Worm (Caenorhabditis elegans) whole organism, L1 larva: ENCODE results near the gene ZC239.4.

Source experiments
- C34B4.2 ChIP-seq: sonication (generic microtip); optimal IDR thresholded peaks from 2 replicates; lab custom pipeline; 2017; ENCODE audit warnings: mild to moderate bottlenecking, missing genetic modification characterization, missing compliant biosample characterization
- aha-1 ChIP-seq: fragments of 150-350 bp; optimal IDR thresholded peaks from 2 replicates; lab custom pipeline; 2014; ENCODE audit warnings: missing biosample characterization, missing genetic modification characterization
- alr-1 ChIP-seq: fragments of 200-800 bp; sonication (Bioruptor generic); optimal IDR thresholded peaks from 2 replicates; lab custom pipeline; 2018; ENCODE audit warnings: borderline replicate concordance, mild to moderate bottlenecking, missing genetic modification characterization, missing compliant biosample characterization
- aly-2 ChIP-seq: fragments of 150-350 bp; optimal IDR thresholded peaks from 2 replicates; lab custom pipeline; 2014; ENCODE audit warnings: missing biosample characterization, missing genetic modification characterization
- blmp-1 ChIP-seq: fragments of 150-350 bp; optimal IDR thresholded peaks from 2 replicates; lab custom pipeline; 2014; ENCODE audit warnings: missing biosample characterization, missing genetic modification characterization
- ceh-8 ChIP-seq: fragments of 200-800 bp; sonication (Bioruptor generic); optimal IDR thresholded peaks from 2 replicates; lab custom pipeline; 2018; ENCODE audit warnings: mild to moderate bottlenecking, missing genetic modification characterization, moderate library complexity, missing compliant biosample characterization
- ceh-88 ChIP-seq: fragments of 200-800 bp; sonication (Bioruptor generic); IDR thresholded peaks from 2 replicates; pipeline ENCODE4 v1.3.6; 2022; ENCODE audit warnings: missing genetic modification characterization, missing compliant biosample characterization
- ceh-90 ChIP-seq: sonication (generic microtip); optimal IDR thresholded peaks from 2 replicates; lab custom pipeline; 2016; ENCODE audit warnings: missing genetic modification characterization, missing compliant biosample characterization
- ces-1 ChIP-seq: fragments of 150-350 bp; optimal IDR thresholded peaks from 2 replicates; lab custom pipeline; 2014; ENCODE audit warnings: missing biosample characterization, missing genetic modification reagents, missing genetic modification characterization
- efl-1 ChIP-seq, 4 experiments: fragments of 150-350 bp; optimal IDR thresholded peaks in 3 of 4; peaks in 1 of 4; 1 replicate in 1 of 4; 2 replicates in 3 of 4; lab custom pipeline; 2014; ENCODE audit warnings: missing biosample characterization in 2 of 4, missing genetic modification characterization in 2 of 4, missing genetic modification reagents in 2 of 4
- elt-2 ChIP-seq: sonication (generic microtip); optimal IDR thresholded peaks from 2 replicates; lab custom pipeline; 2016; ENCODE audit warnings: missing genetic modification characterization, mild to moderate bottlenecking, inconsistent platforms, missing compliant biosample characterization, missing genetic modification reagents
- elt-3 ChIP-seq, 6 experiments: fragments of 150-350 bp in 1 of 6; sonication (generic microtip); optimal IDR thresholded peaks; 2 replicates each; lab custom pipeline; 2017 to 2018; ENCODE audit warnings: missing biosample characterization in 6 of 6, missing genetic modification characterization in 6 of 6, inconsistent platforms in 1 of 6
- hlh-4 ChIP-seq: sonication (generic microtip); optimal IDR thresholded peaks from 2 replicates; lab custom pipeline; 2016; ENCODE audit warnings: mild to moderate bottlenecking, missing genetic modification characterization, missing compliant biosample characterization
- jun-1 ChIP-seq: fragments of 150-350 bp; optimal IDR thresholded peaks from 2 replicates; lab custom pipeline; 2014; ENCODE audit warnings: missing biosample characterization, missing genetic modification reagents, missing genetic modification characterization
- lin-35 ChIP-seq, 2 experiments: fragments of 150-350 bp; optimal IDR thresholded peaks; 2 replicates each; lab custom pipeline; 2014; ENCODE audit warnings: missing biosample characterization in 2 of 2, missing genetic modification characterization in 2 of 2, missing genetic modification reagents in 2 of 2
- lir-3 ChIP-seq: sonication (generic microtip); optimal IDR thresholded peaks from 2 replicates; lab custom pipeline; 2016; ENCODE audit warnings: mild to moderate bottlenecking, missing genetic modification characterization, moderate library complexity, missing compliant biosample characterization; ENCODE audit not compliant: poor library complexity
- mef-2 ChIP-seq: fragments of 150-350 bp; optimal IDR thresholded peaks from 2 replicates; lab custom pipeline; 2014; ENCODE audit warnings: missing biosample characterization, missing genetic modification characterization
- nhr-11 ChIP-seq: fragments of 150-350 bp; optimal IDR thresholded peaks from 2 replicates; lab custom pipeline; 2014; ENCODE audit warnings: missing biosample characterization, missing genetic modification characterization
- nhr-12 ChIP-seq: sonication (generic microtip); optimal IDR thresholded peaks from 2 replicates; lab custom pipeline; 2017; ENCODE audit warnings: missing biosample characterization, missing genetic modification characterization
- nhr-20 ChIP-seq: sonication (generic microtip); optimal IDR thresholded peaks from 2 replicates; lab custom pipeline; 2016; ENCODE audit warnings: mild to moderate bottlenecking, missing genetic modification characterization, missing compliant biosample characterization
- nhr-28 ChIP-seq: fragments of 150-350 bp; optimal IDR thresholded peaks from 2 replicates; lab custom pipeline; 2014; ENCODE audit warnings: missing biosample characterization, missing genetic modification characterization
- nhr-84 ChIP-seq: sonication (generic microtip); optimal IDR thresholded peaks from 2 replicates; lab custom pipeline; 2017; ENCODE audit warnings: missing biosample characterization, missing genetic modification characterization
- nhr-85 ChIP-seq: sonication (generic microtip); peaks from one replicate; lab custom pipeline; 2016; ENCODE audit warnings: missing genetic modification characterization, inconsistent platforms, missing compliant biosample characterization
- nhr-90 ChIP-seq: sonication (generic microtip); optimal IDR thresholded peaks from 2 replicates; lab custom pipeline; 2016; ENCODE audit warnings: mild to moderate bottlenecking, missing genetic modification characterization, missing compliant biosample characterization; ENCODE audit not compliant: poor library complexity
- pag-3 ChIP-seq: sonication (generic microtip); optimal IDR thresholded peaks from 2 replicates; lab custom pipeline; 2017; ENCODE audit warnings: missing genetic modification characterization, mild to moderate bottlenecking, missing compliant biosample characterization, antibody characterized with exemption, borderline replicate concordance; ENCODE audit not compliant: insufficient read depth
- pax-3 ChIP-seq: fragments of 200-800 bp; sonication (Bioruptor generic); optimal IDR thresholded peaks from 2 replicates; lab custom pipeline; 2018; ENCODE audit warnings: mild to moderate bottlenecking, missing genetic modification characterization, moderate library complexity, missing compliant biosample characterization
- snpc-4 ChIP-seq: fragments of 150-350 bp; optimal IDR thresholded peaks from 2 replicates; lab custom pipeline; 2014; ENCODE audit warnings: missing biosample characterization, missing genetic modification characterization
- snu-23 ChIP-seq: sonication (generic microtip); optimal IDR thresholded peaks from 2 replicates; lab custom pipeline; 2016; ENCODE audit warnings: missing genetic modification characterization, missing compliant biosample characterization
- unc-130 ChIP-seq: fragments of 150-350 bp; optimal IDR thresholded peaks from 2 replicates; lab custom pipeline; 2017; ENCODE audit warnings: missing biosample characterization, missing genetic modification characterization, inconsistent platforms
- unc-30 ChIP-seq: sonication (generic microtip); optimal IDR thresholded peaks from 2 replicates; lab custom pipeline; 2017; ENCODE audit warnings: missing biosample characterization, missing genetic modification characterization
- vab-15 ChIP-seq: sonication (generic microtip); optimal IDR thresholded peaks from 2 replicates; lab custom pipeline; 2017; ENCODE audit warnings: missing genotype, mild to moderate bottlenecking, missing genetic modification characterization, missing compliant biosample characterization
- xbp-1 ChIP-seq: sonication (generic microtip); optimal IDR thresholded peaks from 2 replicates; lab custom pipeline; 2016; ENCODE audit warnings: missing genetic modification characterization, missing compliant biosample characterization
- zip-4 ChIP-seq: fragments of 200-800 bp; sonication (Bioruptor generic); optimal IDR thresholded peaks from 2 replicates; lab custom pipeline; 2018; ENCODE audit warnings: mild to moderate bottlenecking, missing genetic modification characterization, moderate library complexity, missing compliant biosample characterization
- ztf-4 ChIP-seq: fragments of 150-350 bp; optimal IDR thresholded peaks from 2 replicates; lab custom pipeline; 2014; ENCODE audit warnings: missing biosample characterization, missing genetic modification characterization

Gene ZC239.4

ce11 chrII:3225200-3225599 is 11.2 kb downstream of the ZC239.4 start, which contains the start of gene ZC239.16:
Gene ZC239.16, minus strand, starts transcription at chrII:3225319.
- TF ChIP-seq aha-1: no peak
- peak; percentile 44 for TF ChIP-seq elt-2 (tag; lab: Kevin White, UChicago)

- TF ChIP-seq nhr-11 (tag; lab: Kevin White, UChicago): no peak
- TF ChIP-seq snpc-4 (tag; lab: Kevin White, UChicago): no peak
- no peak for TF ChIP-seq ceh-88
- no peak for TF ChIP-seq ces-1
- TF ChIP-seq unc-30 (tag; lab: Kevin White, UChicago): no peak
- TF ChIP-seq xbp-1 (tag; lab: Kevin White, UChicago): no peak
- no peak for TF ChIP-seq unc-130 (tag; lab: Kevin White, UChicago)
- no peak for TF ChIP-seq ztf-4 (tag; lab: Kevin White, UChicago)
- no peak for TF ChIP-seq alr-1 (tag; lab: Kevin White, UChicago)
- TF ChIP-seq snu-23 (GFP tag; lab: Kevin White, UChicago): no peak
- TF ChIP-seq nhr-90: no peak
- TF ChIP-seq, all 84 proteins: peak for 0
These were observed 11.8 kb downstream of the ZC239.4 start, which contains the start of gene ZC239.17 for ce11 chrII:3225780-3226179. Gene ZC239.17, minus strand, starts transcription at chrII:3225880.

- TF ChIP-seq lin-35 (GFP tag; optimal IDR thresholded peaks at IDR 0.05; lab: Kevin White, UChicago): no peak
- no peak for TF ChIP-seq elt-3 (tag; optimal IDR thresholded peaks at IDR 0.05; lab: Kevin White, UChicago)
- TF ChIP-seq aha-1: no peak
- no peak for TF ChIP-seq hlh-4
- no peak for TF ChIP-seq C34B4.2 (tag; lab: Kevin White, UChicago)
- no peak for TF ChIP-seq pag-3 (tag; lab: Kevin White, UChicago)
- no peak for TF ChIP-seq snu-23 (GFP tag; lab: Kevin White, UChicago)
These were observed 16.4 kb downstream of the ZC239.4 start, which contains the start of gene srh-297 for ce11 chrII:3230422-3230821. Gene srh-297, minus strand, starts transcription at chrII:3230522.

- TF ChIP-seq zip-4: no peak
- no peak for TF ChIP-seq mef-2 (tag; lab: Kevin White, UChicago)
- no peak for TF ChIP-seq jun-1 (tag; lab: Kevin White, UChicago)
- TF ChIP-seq pax-3 (tag; lab: Kevin White, UChicago): no peak
These were observed 20.7 kb downstream of the ZC239.4 start, which contains the start of gene C17F4.8 for ce11 chrII:3234725-3235124. Gene C17F4.8, minus strand, starts transcription at chrII:3234825.

ce11 chrII:3237038-3237521 is 23.1 kb downstream of the ZC239.4 start, which contains the start of the genes srz-67 and C17F4.11:
Gene srz-67, minus strand, starts transcription at chrII:3237138.
Gene C17F4.11, plus strand, starts transcription at chrII:3237471.
- TF ChIP-seq efl-1 (optimal IDR thresholded peaks at IDR 0.05; lab: Kevin White, UChicago) (no peak), efl-1 (GFP tag; optimal IDR thresholded peaks at IDR 0.05 in 1 of 2; lab: Kevin White, UChicago) (peak in 1 of 2 experiments; percentile 65), aly-2 (no peak), nhr-20 (no peak), ceh-90 (tag; lab: Kevin White, UChicago) (no peak), C34B4.2 (tag; lab: Kevin White, UChicago) (no peak), nhr-12 (tag; lab: Kevin White, UChicago) (no peak), nhr-28 (tag; lab: Kevin White, UChicago) (no peak), nhr-84 (tag; lab: Kevin White, UChicago) (no peak)

- TF ChIP-seq nhr-85 (tag; lab: Kevin White, UChicago) (no peak), vab-15 (no peak), ceh-8 (GFP tag; lab: Kevin White, UChicago) (no peak), lir-3 (no peak), blmp-1 (peak; percentile 87), ceh-88 (no peak)
These were observed 26.2 kb downstream of the ZC239.4 start, which contains the start of gene C17F4.3 for ce11 chrII:3240207-3240606. Gene C17F4.3, plus strand, starts transcription at chrII:3240507.
